Worm (Caenorhabditis elegans) whole organism, midembryonic: ENCODE measurements around the gene stip-1.

Source experiments
- flt-1 ChIP-seq: fragments of 200-800 bp; sonication (Bioruptor generic); IDR thresholded peaks from 2 replicates; pipeline ENCODE4 v1.3.6; 2022; ENCODE audit warnings: missing genetic modification characterization, missing compliant biosample characterization
- ztf-29 ChIP-seq: fragments of 200-800 bp; sonication (Bioruptor generic); IDR thresholded peaks from 2 replicates; pipeline ENCODE4 v1.3.6; 2022; ENCODE audit warnings: missing genetic modification reagents, missing genetic modification characterization, missing compliant biosample characterization

- TF ChIP-seq flt-1 (no peak), ztf-29 (GFP tag; lab: Robert Waterston, UW) (no peak)
These were observed 39.2 kb upstream of the stip-1 start for ce11 chrII:10389038-10389437.
